Fruit fly (Drosophila melanogaster): ENCODE measurements around the gene Elo68beta.
A peak's percentile ranks its signal among the peaks of the same experiment; 100 is the strongest.

The Elo68beta gene

DNA sequence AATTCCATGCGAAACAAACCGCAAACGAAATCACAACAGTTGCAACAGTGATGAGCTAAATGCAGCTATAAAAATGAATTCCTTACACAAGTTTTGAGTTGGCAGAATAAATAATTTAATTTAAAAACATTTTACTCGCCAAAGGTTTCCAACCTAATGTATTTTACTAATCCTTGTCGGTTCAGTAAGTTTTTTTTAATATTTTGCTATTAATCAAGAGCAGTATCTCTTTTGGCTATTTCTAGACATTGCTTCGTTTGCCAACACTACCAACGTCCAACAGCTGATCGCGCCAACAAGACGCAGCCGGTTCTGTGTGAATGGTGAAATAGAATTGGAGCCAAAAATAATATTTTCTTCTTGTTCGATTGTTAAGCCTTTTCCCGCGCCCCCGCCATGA, 36.8 kb downstream of the Elo68beta start, which contains the start of the genes CG32075, CG45101 and SuUR (continued):
- peak; percentile 82 for TF ChIP-seq Hmr (GFP tag; optimal IDR thresholded peaks at IDR 0.05)
- peak; percentile 89 for TF ChIP-seq CG12744 (GFP tag; optimal IDR thresholded peaks at IDR 0.05)
- TF ChIP-seq az2 (GFP tag; optimal IDR thresholded peaks at IDR 0.05): peak; percentile 87
- TF ChIP-seq CG3995 (GFP tag; optimal IDR thresholded peaks at IDR 0.05): peak; percentile 76
- TF ChIP-seq CG4707 (GFP tag; optimal IDR thresholded peaks at IDR 0.05): no peak
- TF ChIP-seq CG4328 (GFP tag; optimal IDR thresholded peaks at IDR 0.05): peak; percentile 74
- no peak for TF ChIP-seq usp (GFP tag; optimal IDR thresholded peaks at IDR 0.05)
- peak; percentile 90 for TF ChIP-seq CG10543 (GFP tag; optimal IDR thresholded peaks at IDR 0.05)
- TF ChIP-seq cad (GFP tag; optimal IDR thresholded peaks at IDR 0.05): no peak
- TF ChIP-seq org-1 (GFP tag; optimal IDR thresholded peaks at IDR 0.05): peak; percentile 69
- TF ChIP-seq CG9215 (GFP tag; IDR thresholded peaks at IDR 0.05): peak; percentile 82
- peak; percentile 56; the same call in 1 of the 3 replicates for TF ChIP-seq CG2199 (GFP tag; IDR thresholded peaks at IDR 0.05)
- TF ChIP-seq unpg (GFP tag; optimal IDR thresholded peaks at IDR 0.05): peak; percentile 82
- no peak for TF ChIP-seq br (optimal IDR thresholded peaks at IDR 0.05)
- TF ChIP-seq Xrp1 (GFP tag; IDR thresholded peaks at IDR 0.05): peak; percentile 83
- TF ChIP-seq btn (GFP tag; optimal IDR thresholded peaks at IDR 0.05): no peak
- no peak; the same call in 1 of the 2 replicates for TF ChIP-seq NFAT (GFP tag; IDR thresholded peaks at IDR 0.05)
- peak; percentile 88 for TF ChIP-seq Ssrp (tag; optimal IDR thresholded peaks at IDR 0.05)
- TF ChIP-seq gce (GFP tag; IDR thresholded peaks at IDR 0.05): no peak
- TF ChIP-seq CG2120 (GFP tag; optimal IDR thresholded peaks at IDR 0.05): peak; percentile 96
- peak; percentile 51; the same call in 1 of the 3 replicates for TF ChIP-seq jigr1 (GFP tag; IDR thresholded peaks at IDR 0.05)
- TF ChIP-seq Optix (GFP tag; IDR thresholded peaks at IDR 0.05): peak; percentile 70
- TF ChIP-seq so (GFP tag; IDR thresholded peaks at IDR 0.05): peak; percentile 78; the same call in 2 of the 3 replicates
- peak; percentile 64 for TF ChIP-seq cwo (GFP tag; optimal IDR thresholded peaks at IDR 0.05)
- peak; percentile 90 for TF ChIP-seq Mad (GFP tag; optimal IDR thresholded peaks at IDR 0.05)
- peak; percentile 70 for TF ChIP-seq NC2α (GFP tag; optimal IDR thresholded peaks at IDR 0.05)
- TF ChIP-seq CG13296 (GFP tag; optimal IDR thresholded peaks at IDR 0.05): peak; percentile 79
- TF ChIP-seq ind (GFP tag; optimal IDR thresholded peaks at IDR 0.05): peak; percentile 89
- peak; percentile 88 for TF ChIP-seq lmd (GFP tag; IDR thresholded peaks at IDR 0.05)
- peak; percentile 76 for TF ChIP-seq ro (GFP tag; IDR thresholded peaks at IDR 0.05)
- TF ChIP-seq ssp (GFP tag; IDR thresholded peaks at IDR 0.05): peak; percentile 83
- peak; percentile 82 for TF ChIP-seq Drgx (GFP tag; IDR thresholded peaks at IDR 0.05)
- TF ChIP-seq Bteb2 (GFP tag; optimal IDR thresholded peaks at IDR 0.05): peak; percentile 87
- TF ChIP-seq Spps (tag; optimal IDR thresholded peaks at IDR 0.05): peak; percentile 76
- TF ChIP-seq dmrt11E (tag; optimal IDR thresholded peaks at IDR 0.05): peak; percentile 84
- TF ChIP-seq Sry-β (GFP tag; optimal IDR thresholded peaks at IDR 0.05): peak; percentile 96
- TF ChIP-seq twi (tag; optimal IDR thresholded peaks at IDR 0.05): peak; percentile 72
- no peak for TF ChIP-seq CTCF (GFP tag; optimal IDR thresholded peaks at IDR 0.05)
- peak; percentile 90 for TF ChIP-seq phol (tag; optimal IDR thresholded peaks at IDR 0.05)
- TF ChIP-seq corto (GFP tag; optimal IDR thresholded peaks at IDR 0.05): peak; percentile 59
- peak; percentile 65 for TF ChIP-seq CG5245 (GFP tag; optimal IDR thresholded peaks at IDR 0.05)
- no peak for TF ChIP-seq CG8478 (optimal IDR thresholded peaks at IDR 0.05)
- TF ChIP-seq CG17829 (tag; optimal IDR thresholded peaks at IDR 0.05): peak; percentile 88
- no peak for TF ChIP-seq pita (GFP tag; optimal IDR thresholded peaks at IDR 0.05)
- peak; percentile 83 for TF ChIP-seq CG18764 (GFP tag; optimal IDR thresholded peaks at IDR 0.05)
- peak; percentile 87 for TF ChIP-seq CG17361 (GFP tag; IDR thresholded peaks at IDR 0.05)
- peak; percentile 79 for TF ChIP-seq trem (tag; optimal IDR thresholded peaks at IDR 0.05)
- no peak for TF ChIP-seq CG14965 (GFP tag; optimal IDR thresholded peaks at IDR 0.05; ENCODE audit: borderline replicate concordance)
- TF ChIP-seq pho (GFP tag; optimal IDR thresholded peaks at IDR 0.05): peak; percentile 93
- TF ChIP-seq her (GFP tag; optimal IDR thresholded peaks at IDR 0.05): peak; percentile 68
- TF ChIP-seq z (GFP tag; IDR thresholded peaks at IDR 0.05): no peak
- TF ChIP-seq CG1792 (GFP tag; optimal IDR thresholded peaks at IDR 0.05): peak; percentile 69
- TF ChIP-seq dati (GFP tag; IDR thresholded peaks at IDR 0.05): peak; percentile 46; the same call in 1 of the 2 replicates
- TF ChIP-seq kni (GFP tag; optimal IDR thresholded peaks at IDR 0.05): no peak
